Fruit fly (Drosophila melanogaster): ENCODE measurements around the gene Taf4.

The Taf4 gene

dm6 chr3L:16151742-16152141 is 38.7 kb downstream of the Taf4 start:
- TF ChIP-seq cic (GFP tag; optimal IDR thresholded peaks at IDR 0.05) (no peak), CG14711 (tag; optimal IDR thresholded peaks at IDR 0.05) (no peak), pad (GFP tag; optimal IDR thresholded peaks at IDR 0.05) (no peak), ovo (GFP tag; optimal IDR thresholded peaks at IDR 0.05) (no peak), CG5204 (GFP tag; optimal IDR thresholded peaks at IDR 0.05) (no peak), CG7101 (tag; optimal IDR thresholded peaks at IDR 0.05) (no peak), CG12768 (GFP tag; optimal IDR thresholded peaks at IDR 0.05) (no peak), CG11617 (GFP tag; optimal IDR thresholded peaks at IDR 0.05) (no peak), Mnt (GFP tag; optimal IDR thresholded peaks at IDR 0.05) (no peak), kay (GFP tag; ENCODE audit: borderline replicate concordance) (no peak), CG33017 (tag; optimal IDR thresholded peaks at IDR 0.05) (no peak), toe (GFP tag; optimal IDR thresholded peaks at IDR 0.05) (no peak), bab1 (GFP tag; optimal IDR thresholded peaks at IDR 0.05) (no peak), tj (GFP tag; optimal IDR thresholded peaks at IDR 0.05) (no peak), CG1620 (GFP tag; optimal IDR thresholded peaks at IDR 0.05) (no peak), CG7045 (GFP tag; optimal IDR thresholded peaks at IDR 0.05) (no peak), Crg-1 (GFP tag; optimal IDR thresholded peaks at IDR 0.05) (no peak), Hr96 (GFP tag; optimal IDR thresholded peaks at IDR 0.05) (no peak), Clk (GFP tag; optimal IDR thresholded peaks at IDR 0.05) (no peak), cnc (optimal IDR thresholded peaks at IDR 0.05) (no peak)

dm6 chr3L:16153089-16153488 is 40.1 kb downstream of the Taf4 start:
- TF ChIP-seq tj (GFP tag; optimal IDR thresholded peaks at IDR 0.05) = peak; percentile 68
- TF ChIP-seq CG11617 (GFP tag; optimal IDR thresholded peaks at IDR 0.05) = no peak
- TF ChIP-seq toe (GFP tag; optimal IDR thresholded peaks at IDR 0.05) = no peak
- TF ChIP-seq kay (GFP tag; ENCODE audit: borderline replicate concordance) = no peak
- no peak for TF ChIP-seq cnc (optimal IDR thresholded peaks at IDR 0.05)
- TF ChIP-seq bab1 (GFP tag; optimal IDR thresholded peaks at IDR 0.05) = no peak
- TF ChIP-seq CG12768 (GFP tag; optimal IDR thresholded peaks at IDR 0.05) = no peak
- no peak for TF ChIP-seq CG14711 (tag; optimal IDR thresholded peaks at IDR 0.05)
- TF ChIP-seq Hr96 (GFP tag; optimal IDR thresholded peaks at IDR 0.05) = peak; percentile 1

dm6 chr3L:16153650-16154049 is 40.6 kb downstream of the Taf4 start:
- no peak for TF ChIP-seq ovo (GFP tag; optimal IDR thresholded peaks at IDR 0.05)
- no peak for TF ChIP-seq CG12768 (GFP tag; optimal IDR thresholded peaks at IDR 0.05)
- TF ChIP-seq cic (GFP tag; optimal IDR thresholded peaks at IDR 0.05) = no peak
- no peak for TF ChIP-seq CG11617 (GFP tag; optimal IDR thresholded peaks at IDR 0.05)
- no peak for TF ChIP-seq CG1620 (GFP tag; optimal IDR thresholded peaks at IDR 0.05)
- TF ChIP-seq CG7101 (tag; optimal IDR thresholded peaks at IDR 0.05) = no peak

- no peak for TF ChIP-seq bab1 (GFP tag; optimal IDR thresholded peaks at IDR 0.05)
- TF ChIP-seq ovo (GFP tag; optimal IDR thresholded peaks at IDR 0.05) = no peak
- TF ChIP-seq Mnt (GFP tag; optimal IDR thresholded peaks at IDR 0.05) = no peak
- TF ChIP-seq CG33017 (tag; optimal IDR thresholded peaks at IDR 0.05) = no peak
- TF ChIP-seq CG5204 (GFP tag; optimal IDR thresholded peaks at IDR 0.05) = no peak
- no peak for TF ChIP-seq pad (GFP tag; optimal IDR thresholded peaks at IDR 0.05)
- TF ChIP-seq kay (GFP tag; ENCODE audit: borderline replicate concordance) = no peak
- TF ChIP-seq Clk (GFP tag; optimal IDR thresholded peaks at IDR 0.05) = no peak
- no peak for TF ChIP-seq CG7045 (GFP tag; optimal IDR thresholded peaks at IDR 0.05)
- no peak for TF ChIP-seq CG14711 (tag; optimal IDR thresholded peaks at IDR 0.05)
- no peak for TF ChIP-seq tj (GFP tag; optimal IDR thresholded peaks at IDR 0.05)
- no peak for TF ChIP-seq CG1620 (GFP tag; optimal IDR thresholded peaks at IDR 0.05)
- no peak for TF ChIP-seq cic (GFP tag; optimal IDR thresholded peaks at IDR 0.05)
- TF ChIP-seq CG7101 (tag; optimal IDR thresholded peaks at IDR 0.05) = no peak
- TF ChIP-seq Crg-1 (GFP tag; optimal IDR thresholded peaks at IDR 0.05) = no peak
- no peak for TF ChIP-seq cnc (optimal IDR thresholded peaks at IDR 0.05)
- no peak for TF ChIP-seq Hr96 (GFP tag; optimal IDR thresholded peaks at IDR 0.05)
- no peak for TF ChIP-seq toe (GFP tag; optimal IDR thresholded peaks at IDR 0.05)
- TF ChIP-seq CG12768 (GFP tag; optimal IDR thresholded peaks at IDR 0.05) = no peak
- TF ChIP-seq CG11617 (GFP tag; optimal IDR thresholded peaks at IDR 0.05) = no peak
Measured at dm6 chr3L:16155547-16155946, 42.5 kb downstream of the Taf4 start.

dm6 chr3L:16156788-16157208 is 43.8 kb downstream of the Taf4 start:
- TF ChIP-seq CG1620 (GFP tag; optimal IDR thresholded peaks at IDR 0.05) (no peak), CG5204 (GFP tag; optimal IDR thresholded peaks at IDR 0.05) (no peak), Hr96 (GFP tag; optimal IDR thresholded peaks at IDR 0.05) (no peak), kay (GFP tag; ENCODE audit: borderline replicate concordance) (no peak), CG7101 (tag; optimal IDR thresholded peaks at IDR 0.05) (no peak), CG14711 (tag; optimal IDR thresholded peaks at IDR 0.05) (no peak), cic (GFP tag; optimal IDR thresholded peaks at IDR 0.05) (peak; percentile 66), cnc (optimal IDR thresholded peaks at IDR 0.05) (no peak), tj (GFP tag; optimal IDR thresholded peaks at IDR 0.05) (no peak), CG12768 (GFP tag; optimal IDR thresholded peaks at IDR 0.05) (peak; percentile 12), ovo (GFP tag; optimal IDR thresholded peaks at IDR 0.05) (no peak), toe (GFP tag; optimal IDR thresholded peaks at IDR 0.05) (no peak), CG7045 (GFP tag; optimal IDR thresholded peaks at IDR 0.05) (no peak), CG11617 (GFP tag; optimal IDR thresholded peaks at IDR 0.05) (no peak), Mnt (GFP tag; optimal IDR thresholded peaks at IDR 0.05) (peak; percentile 86), Clk (GFP tag; optimal IDR thresholded peaks at IDR 0.05) (no peak), pad (GFP tag; optimal IDR thresholded peaks at IDR 0.05) (no peak), bab1 (GFP tag; optimal IDR thresholded peaks at IDR 0.05) (no peak)

- no peak for TF ChIP-seq Crg-1 (GFP tag; optimal IDR thresholded peaks at IDR 0.05)
Measured at dm6 chr3L:16157251-16158190, 44.5 kb downstream of the Taf4 start.
